Fruit fly (Drosophila melanogaster) whole organism, embryonic: ENCODE measurements around the gene slmo.

Experiments used
- B-H1 ChIP-seq: fragments of 200-800 bp; sonication (Bioruptor generic); IDR thresholded peaks from 3 replicates; pipeline ENCODE4 v1.3.6; 2022; ENCODE audit warnings: missing biosample characterization, missing genetic modification characterization
- CG10147 ChIP-seq: fragments of 200-800 bp; sonication (Bioruptor generic); optimal IDR thresholded peaks from 2 replicates; lab custom pipeline; 2019; ENCODE audit warnings: missing biosample characterization, mild to moderate bottlenecking, missing genetic modification characterization, moderate library complexity
- CG1024 ChIP-seq: fragments of 200-800 bp; sonication (Bioruptor generic); IDR thresholded peaks from 2 replicates; pipeline ENCODE4 v1.3.6; 2022; ENCODE audit warnings: missing biosample characterization, missing genetic modification characterization
- CG10543 ChIP-seq: fragments of 200-800 bp; sonication (Bioruptor generic); optimal IDR thresholded peaks from 3 replicates; lab custom pipeline; 2017; ENCODE audit warnings: missing biosample characterization, mild to moderate bottlenecking, missing genetic modification characterization, moderate library complexity
- CG11456 ChIP-seq: fragments of 200-800 bp; sonication (Bioruptor generic); IDR thresholded peaks from 3 replicates; pipeline ENCODE4 v1.3.6; 2022; ENCODE audit warnings: missing biosample characterization, missing genetic modification characterization
- CG12104 ChIP-seq: fragments of 200-800 bp; sonication (Bioruptor generic); optimal IDR thresholded peaks from 3 replicates; lab custom pipeline; 2016; ENCODE audit warnings: missing biosample characterization, missing genetic modification characterization
- CG12391 ChIP-seq: fragments of 200-800 bp; sonication (Bioruptor generic); optimal IDR thresholded peaks from 3 replicates; lab custom pipeline; 2018; ENCODE audit warnings: missing biosample characterization, mild to moderate bottlenecking, missing genetic modification characterization, moderate library complexity
- CG17568 ChIP-seq: fragments of 200-800 bp; sonication (Bioruptor generic); optimal IDR thresholded peaks from 2 replicates; lab custom pipeline; 2018; ENCODE audit warnings: missing biosample characterization, mild to moderate bottlenecking, missing genetic modification characterization, moderate library complexity
- CG2116 ChIP-seq: fragments of 200-800 bp; sonication (Bioruptor generic); optimal IDR thresholded peaks from 3 replicates; lab custom pipeline; 2018; ENCODE audit warnings: missing biosample characterization, mild to moderate bottlenecking, missing genetic modification characterization
- CG31365 ChIP-seq: fragments of 200-800 bp; sonication (Bioruptor generic); optimal IDR thresholded peaks from 2 replicates; lab custom pipeline; 2018; ENCODE audit warnings: missing biosample characterization, mild to moderate bottlenecking, missing genetic modification characterization
- CG32772 ChIP-seq: fragments of 200-800 bp; sonication (Bioruptor generic); IDR thresholded peaks from 2 replicates; pipeline ENCODE4 v1.3.6; 2022; ENCODE audit warnings: missing biosample characterization, missing genetic modification characterization
- CG33213 ChIP-seq: fragments of 200-800 bp; sonication (Bioruptor generic); optimal IDR thresholded peaks from 3 replicates; lab custom pipeline; 2016; ENCODE audit warnings: missing biosample characterization, missing genetic modification characterization
- CG5180 ChIP-seq: fragments of 200-800 bp; sonication (Bioruptor generic); optimal IDR thresholded peaks from 3 replicates; lab custom pipeline; 2017; ENCODE audit warnings: missing biosample characterization, missing genetic modification characterization, mild to moderate bottlenecking, moderate library complexity, missing genetic modification reagents
- CG6791 ChIP-seq: fragments of 200-800 bp; sonication (Bioruptor generic); IDR thresholded peaks from 3 replicates; pipeline ENCODE4 v1.3.6; 2022; ENCODE audit warnings: missing biosample characterization, missing genetic modification characterization; ENCODE audit not compliant: partially characterized antibody
- CG7963 ChIP-seq: fragments of 200-800 bp; sonication (Bioruptor generic); IDR thresholded peaks from 3 replicates; pipeline ENCODE4 v1.3.6; 2022; ENCODE audit warnings: missing biosample characterization, missing genetic modification characterization; ENCODE audit not compliant: partially characterized antibody
- CG9876 ChIP-seq: fragments of 200-800 bp; sonication (Bioruptor generic); optimal IDR thresholded peaks from 2 replicates; lab custom pipeline; 2016; ENCODE audit warnings: missing biosample characterization, missing genetic modification characterization
- CG9932 ChIP-seq: fragments of 200-800 bp; sonication (Bioruptor generic); IDR thresholded peaks from 2 replicates; pipeline ENCODE4 v1.3.6; 2022; ENCODE audit warnings: missing biosample characterization, missing genetic modification characterization
- CkIIα-i1 ChIP-seq: fragments of 200-800 bp; sonication (Bioruptor generic); IDR thresholded peaks from 2 replicates; pipeline ENCODE4 v1.3.6; 2022; ENCODE audit warnings: missing biosample characterization, missing genetic modification characterization
- D19B ChIP-seq: fragments of 200-800 bp; sonication (Bioruptor generic); optimal IDR thresholded peaks from 2 replicates; lab custom pipeline; 2017; ENCODE audit warnings: missing biosample characterization, mild to moderate bottlenecking, missing genetic modification characterization
- Deaf1 ChIP-seq: fragments of 200-800 bp; optimal IDR thresholded peaks from 3 replicates; lab custom pipeline; 2019; ENCODE audit warnings: missing biosample characterization, mild to moderate bottlenecking, missing genetic modification characterization, moderate library complexity
- Doc2 ChIP-seq: fragments of 200-800 bp; sonication (Bioruptor generic); IDR thresholded peaks from 2 replicates; pipeline ENCODE4 v1.3.6; 2022; ENCODE audit warnings: missing biosample characterization, missing genetic modification characterization
- E2f1 ChIP-seq: fragments of 200-800 bp; sonication (Bioruptor generic); IDR thresholded peaks from 2 replicates; pipeline ENCODE4 v1.3.6; 2022; ENCODE audit warnings: missing biosample characterization, missing genetic modification characterization
- Ets65A ChIP-seq: fragments of 200-800 bp; sonication (Bioruptor generic); peaks from one replicate; lab custom pipeline; 2016; ENCODE audit warnings: missing biosample characterization, missing genetic modification characterization
- GATAe ChIP-seq: fragments of 200-800 bp; sonication (Bioruptor generic); conservative IDR thresholded peaks from 2 replicates; pipeline ENCODE4 v1.3.6; 2022; ENCODE audit warnings: missing biosample characterization, missing genetic modification characterization
- H2.0 ChIP-seq: fragments of 200-800 bp; sonication (Bioruptor generic); IDR thresholded peaks from 2 replicates; pipeline ENCODE4 v1.3.6; 2022; ENCODE audit warnings: missing biosample characterization, missing genetic modification characterization
- Med ChIP-seq: fragments of 200-800 bp; sonication (Bioruptor generic); peaks from one replicate; lab custom pipeline; 2016; ENCODE audit warnings: missing biosample characterization, missing genetic modification characterization, mild to moderate bottlenecking, inconsistent platforms, moderate library complexity
- Rfx ChIP-seq: fragments of 200-800 bp; sonication (Bioruptor generic); IDR thresholded peaks from 2 replicates; pipeline ENCODE4 v1.3.6; 2022; ENCODE audit warnings: missing biosample characterization, missing genetic modification characterization
- Rx ChIP-seq: fragments of 200-800 bp; sonication (Bioruptor generic); IDR thresholded peaks from 2 replicates; pipeline ENCODE4 v1.3.6; 2022; ENCODE audit warnings: missing biosample characterization, missing genetic modification characterization
- Vsx1 ChIP-seq: fragments of 200-800 bp; sonication (Bioruptor generic); optimal IDR thresholded peaks from 2 replicates; lab custom pipeline; 2017; ENCODE audit warnings: missing biosample characterization, mild to moderate bottlenecking, missing genetic modification characterization, missing genetic modification reagents
- croc ChIP-seq: fragments of 200-800 bp; sonication (Bioruptor generic); conservative IDR thresholded peaks from 3 replicates; pipeline ENCODE4 v1.3.6; 2022; ENCODE audit warnings: missing biosample characterization, missing genetic modification characterization
- crp ChIP-seq, 2 experiments: fragments of 200-800 bp; sonication (Bioruptor generic); optimal IDR thresholded peaks; 2 replicates in 1 of 2; 3 replicates in 1 of 2; lab custom pipeline; 2017; ENCODE audit warnings: missing biosample characterization in 2 of 2, missing genetic modification characterization in 2 of 2, mild to moderate bottlenecking in 1 of 2, moderate library complexity in 1 of 2
- exex ChIP-seq: fragments of 200-800 bp; sonication (Bioruptor generic); optimal IDR thresholded peaks from 4 replicates; lab custom pipeline; 2018; ENCODE audit warnings: missing biosample characterization, mild to moderate bottlenecking, missing genetic modification characterization, moderate library complexity
- grn ChIP-seq: fragments of 200-800 bp; sonication (Bioruptor generic); optimal IDR thresholded peaks from 3 replicates; lab custom pipeline; 2017; ENCODE audit warnings: missing biosample characterization, missing genetic modification characterization
- kni ChIP-seq: fragments of 200-800 bp; sonication (Bioruptor generic); optimal IDR thresholded peaks from 3 replicates; lab custom pipeline; 2017; ENCODE audit warnings: mild to moderate bottlenecking, missing biosample characterization, missing genetic modification reagents, missing genetic modification characterization
- mld ChIP-seq: fragments of 200-800 bp; sonication (Bioruptor generic); IDR thresholded peaks from 3 replicates; pipeline ENCODE4 v1.3.6; 2022; ENCODE audit warnings: missing biosample characterization, missing genetic modification characterization; ENCODE audit not compliant: partially characterized antibody
- prd ChIP-seq, 3 experiments: fragments of >200 bp in 2 of 3; fragments of 200-800 bp in 1 of 3; sonication (Bioruptor generic) in 1 of 3; optimal IDR thresholded peaks in 2 of 3; IDR thresholded peaks in 1 of 3; 2 replicates in 2 of 3; 3 replicates in 1 of 3; pipeline versions ENCODE4 v1.3.6 to Lab custom; 2017 to 2022; ENCODE audit warnings: missing biosample characterization in 1 of 3, missing genetic modification characterization in 1 of 3
- sc ChIP-seq, 3 experiments: fragments of >200 bp in 2 of 3; fragments of 200-800 bp in 1 of 3; sonication (Bioruptor generic) in 1 of 3; optimal IDR thresholded peaks; 2 replicates in 2 of 3; 3 replicates in 1 of 3; lab custom pipeline; 2017; ENCODE audit warnings: mild to moderate bottlenecking in 1 of 3, missing biosample characterization in 1 of 3, missing genetic modification characterization in 1 of 3, missing genetic modification reagents in 1 of 3
- sd ChIP-seq: fragments of 200-800 bp; sonication (Bioruptor generic); optimal IDR thresholded peaks from 3 replicates; lab custom pipeline; 2018; ENCODE audit warnings: missing biosample characterization, mild to moderate bottlenecking, missing genetic modification characterization, moderate library complexity
- sens ChIP-seq: fragments of 200-800 bp; sonication (Bioruptor generic); peaks from one replicate; lab custom pipeline; 2016; ENCODE audit warnings: missing biosample characterization, missing genetic modification characterization
- ssp ChIP-seq: fragments of 200-800 bp; sonication (Bioruptor generic); IDR thresholded peaks from 2 replicates; pipeline ENCODE4 v1.3.6; 2022; ENCODE audit warnings: missing biosample characterization, missing genetic modification characterization
- stc ChIP-seq: fragments of 200-800 bp; sonication (Bioruptor generic); IDR thresholded peaks from 2 replicates; pipeline ENCODE4 v1.3.6; 2022; ENCODE audit warnings: missing biosample characterization, missing genetic modification characterization
- sug ChIP-seq: fragments of 200-800 bp; optimal IDR thresholded peaks from 2 replicates; lab custom pipeline; 2019; ENCODE audit warnings: missing biosample characterization, mild to moderate bottlenecking, missing genetic modification characterization, moderate library complexity
- trem ChIP-seq: fragments of 200-800 bp; optimal IDR thresholded peaks from 3 replicates; lab custom pipeline; 2019; ENCODE audit warnings: missing biosample characterization, mild to moderate bottlenecking, missing genetic modification characterization, moderate library complexity
- vvl ChIP-seq: fragments of 200-800 bp; sonication (Bioruptor generic); IDR thresholded peaks from 2 replicates; pipeline ENCODE4 v1.3.6; 2022; ENCODE audit warnings: missing biosample characterization, missing genetic modification characterization

slmo gene

DNA sequence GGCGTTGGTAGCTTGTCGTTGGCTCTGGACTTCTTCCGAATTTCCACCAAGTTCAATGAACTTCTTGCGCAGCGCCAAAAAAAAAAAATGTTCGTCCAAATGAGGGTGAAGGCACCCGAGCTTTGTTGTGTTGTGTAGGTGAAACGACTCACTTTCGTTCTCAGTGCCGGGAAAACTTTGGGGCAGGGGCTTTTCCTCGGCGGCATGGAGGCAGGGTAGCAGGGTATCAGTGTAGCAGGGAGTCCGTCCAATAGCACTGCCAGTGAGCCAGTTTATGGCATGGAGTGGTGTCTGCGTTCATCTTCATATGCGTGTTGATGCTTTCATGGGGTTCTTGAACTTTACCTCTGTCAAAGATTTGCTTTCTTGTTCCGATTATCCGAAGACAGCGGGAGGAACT is 25.8 kb upstream of the slmo start (continued):
- no peak for TF ChIP-seq CG5180 (GFP tag; lab: Kevin White, UChicago)
- TF ChIP-seq CG32772 (GFP tag; lab: Robert Waterston, UW): peak; percentile 46; the same call in 1 of the 2 replicates
- peak; percentile 52 for TF ChIP-seq kni (GFP tag; lab: Kevin White, UChicago)

DNA sequence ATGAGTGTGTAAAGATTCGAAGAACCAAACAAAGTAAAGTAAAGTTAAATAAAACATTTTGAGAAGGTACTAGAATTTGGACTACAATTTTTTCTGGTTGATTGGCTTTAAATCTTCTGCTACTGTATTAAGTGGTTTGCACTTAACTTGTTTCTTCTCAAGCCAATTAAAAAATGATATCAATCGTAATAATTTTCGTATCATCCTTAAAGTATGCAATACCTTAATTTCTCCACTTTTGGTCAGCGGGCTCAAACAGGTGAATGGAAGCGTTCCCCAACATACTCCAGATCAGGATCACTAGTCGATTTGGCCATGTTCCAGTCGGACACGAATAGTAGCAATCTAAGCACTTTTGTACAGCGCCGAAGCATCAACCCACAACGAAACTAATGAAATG is 25.4 kb upstream of the slmo start:
- TF ChIP-seq Rfx (no peak), exex (peak; percentile 52), CG1024 (no peak), CG17568 (GFP tag; lab: Kevin White, UChicago) (no peak), grn (GFP tag; lab: Kevin White, UChicago) (peak; percentile 69), ssp (GFP tag; lab: Robert Waterston, UW) (no peak), Vsx1 (peak; percentile 87), H2.0 (GFP tag; lab: Robert Waterston, UW) (no peak)

DNA sequence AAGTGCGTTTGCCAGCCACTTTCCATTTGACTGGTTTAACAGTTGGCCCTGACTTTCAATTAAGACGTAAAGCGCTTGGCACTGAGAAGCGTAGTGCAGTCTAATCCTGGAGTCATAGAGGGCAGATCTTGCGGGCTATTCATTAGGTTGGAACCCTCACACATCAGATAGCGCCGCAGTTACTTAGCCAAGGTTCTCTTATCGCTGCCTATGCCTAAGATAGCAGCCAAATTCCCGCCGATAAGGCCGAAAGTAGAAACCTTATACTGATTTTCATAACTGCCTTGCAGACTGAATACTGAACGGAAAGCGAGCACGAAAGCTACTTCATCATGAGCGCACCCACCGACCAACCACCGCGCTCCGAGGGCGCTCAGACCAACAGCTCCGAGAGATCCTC is 23.6 kb upstream of the slmo start:
- TF ChIP-seq CG10543 (GFP tag; lab: Kevin White, UChicago) (peak; percentile 32), Ets65A (peak; percentile 33), grn (GFP tag; lab: Kevin White, UChicago) (peak; percentile 61), GATAe (peak; percentile 76), B-H1 (GFP tag; lab: Robert Waterston, UW) (no peak), CG7963 (GFP tag; lab: Robert Waterston, UW) (no peak), exex (peak; percentile 38), Med (peak; percentile 62), CG11456 (GFP tag; lab: Robert Waterston, UW) (no peak), sug (tag; lab: Kevin White, UChicago) (peak; percentile 8), sd (tag; lab: Kevin White, UChicago) (peak; percentile 74)

DNA sequence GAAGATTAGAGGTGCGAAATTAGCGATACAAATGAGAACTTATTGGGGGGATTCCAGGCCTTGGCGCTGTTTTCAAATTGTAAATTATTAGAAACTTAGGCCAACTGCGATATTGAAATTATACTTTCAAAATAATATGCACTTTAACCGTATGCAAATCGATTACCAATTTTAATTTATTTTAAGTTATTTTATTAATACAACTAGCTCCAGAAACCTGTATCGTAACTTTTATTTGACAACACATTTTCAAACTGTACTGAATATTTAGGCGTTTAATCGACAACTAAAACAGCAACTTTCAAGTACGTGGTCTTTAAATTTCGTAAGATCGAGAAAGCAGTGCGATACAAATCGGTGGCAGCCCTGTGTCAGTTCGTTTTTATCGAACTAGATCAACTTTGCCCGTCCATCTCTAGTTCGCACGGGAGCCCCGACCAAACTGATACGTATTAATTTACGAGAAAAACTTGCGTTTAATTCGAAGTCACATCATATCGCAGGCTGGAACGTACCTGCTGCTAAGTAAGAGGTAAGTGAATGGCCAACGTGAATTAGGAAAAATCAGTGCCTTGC is 22.2 kb upstream of the slmo start, which contains the start of the genes CG9154 and Kr-h2:
TSS of gene CG9154 (minus strand) at position 31 of the 576 bp plus-strand sequence.
TSS of gene Kr-h2 (plus strand) at position 335 of the 576 bp plus-strand sequence.
- no peak for TF ChIP-seq Doc2 (GFP tag; lab: Robert Waterston, UW)
- no peak for TF ChIP-seq CG33213
- peak; percentile 90 for TF ChIP-seq CG31365
- TF ChIP-seq CG2116 (GFP tag; lab: Kevin White, UChicago): peak; percentile 98
- peak; percentile 28 for TF ChIP-seq exex
- no peak; the same call in 1 of the 2 replicates for TF ChIP-seq Rfx
- TF ChIP-seq stc (GFP tag; lab: Robert Waterston, UW): no peak
- peak; percentile 73 for TF ChIP-seq trem (tag; lab: Kevin White, UChicago)
- peak; percentile 33 for TF ChIP-seq sd (tag; lab: Kevin White, UChicago)
- TF ChIP-seq CkIIα-i1 (GFP tag; lab: Robert Waterston, UW): no peak
- TF ChIP-seq croc (GFP tag; lab: Robert Waterston, UW): no peak
- peak; percentile 47; the same call in 1 of the 2 replicates for TF ChIP-seq vvl (GFP tag; lab: Robert Waterston, UW)
- TF ChIP-seq crp (GFP tag; optimal IDR thresholded peaks at IDR 0.05; lab: Kevin White, UChicago): peak in 1 of 2 experiments; percentile 12
- peak; percentile 25 for TF ChIP-seq D19B (GFP tag; lab: Kevin White, UChicago)
- TF ChIP-seq sc (optimal IDR thresholded peaks at IDR 0.05; lab: Kevin White, UChicago): no peak
- no peak for TF ChIP-seq sc (GFP tag; optimal IDR thresholded peaks at IDR 0.05; lab: Kevin White, UChicago)
- no peak for TF ChIP-seq prd (optimal IDR thresholded peaks at IDR 0.05; lab: Kevin White, UChicago)
- peak; percentile 44 for TF ChIP-seq prd (GFP tag; IDR thresholded peaks at IDR 0.05; lab: Robert Waterston, UW)
- TF ChIP-seq mld (GFP tag; lab: Robert Waterston, UW): peak; percentile 55; the same call in 1 of the 3 replicates
- TF ChIP-seq Rx (GFP tag; lab: Robert Waterston, UW): no peak
- TF ChIP-seq Deaf1: peak; percentile 33
- TF ChIP-seq CG12391: peak; percentile 62
- peak; percentile 75; the same call in 2 of the 3 replicates for TF ChIP-seq CG6791 (GFP tag; lab: Robert Waterston, UW)
- no peak for TF ChIP-seq CG10147 (GFP tag; lab: Kevin White, UChicago)
- TF ChIP-seq E2f1 (GFP tag; lab: Robert Waterston, UW): 0 out of 2 replicates have a peak, but pooled peaks have one; percentile 11
- TF ChIP-seq CG9876 (GFP tag; lab: Kevin White, UChicago): no peak
- TF ChIP-seq sens (GFP tag; lab: Kevin White, UChicago): peak; percentile 88
- TF ChIP-seq CG9932 (GFP tag; lab: Robert Waterston, UW): peak; percentile 60
- no peak for TF ChIP-seq CG12104
